Worm (Caenorhabditis elegans) whole organism, midembryonic: Measurements from ENCODE around the gene col-140.

Source experiments
- T22C8.4 ChIP-seq: fragments of 200-800 bp; sonication (Bioruptor generic); IDR thresholded peaks from 2 replicates; pipeline ENCODE4 v1.3.6; 2022; ENCODE audit warnings: missing genetic modification characterization, missing compliant biosample characterization
- cog-1 ChIP-seq: sonication (generic microtip); optimal IDR thresholded peaks from 2 replicates; lab custom pipeline; 2016; ENCODE audit warnings: missing genetic modification characterization, missing compliant biosample characterization
- flt-1 ChIP-seq: fragments of 200-800 bp; sonication (Bioruptor generic); IDR thresholded peaks from 2 replicates; pipeline ENCODE4 v1.3.6; 2022; ENCODE audit warnings: missing genetic modification characterization, missing compliant biosample characterization
- klf-2 ChIP-seq: fragments of 200-800 bp; sonication (Bioruptor generic); conservative IDR thresholded peaks from 2 replicates; pipeline ENCODE4 v1.3.6; 2022; ENCODE audit warnings: missing genetic modification reagents, missing genetic modification characterization, missing compliant biosample characterization
- med-1 ChIP-seq: sonication (generic microtip); optimal IDR thresholded peaks from 2 replicates; lab custom pipeline; 2017; ENCODE audit warnings: missing genetic modification characterization, mild to moderate bottlenecking, missing compliant biosample characterization, antibody characterized with exemption, missing genetic modification reagents; ENCODE audit not compliant: insufficient read depth
- ref-1 ChIP-seq: fragments of 200-800 bp; sonication (Bioruptor generic); conservative IDR thresholded peaks from 2 replicates; pipeline ENCODE4 v1.3.6; 2022; ENCODE audit warnings: missing genetic modification reagents, missing genetic modification characterization, missing compliant biosample characterization
- tab-1 ChIP-seq: fragments of 200-800 bp; sonication (Bioruptor generic); IDR thresholded peaks from 2 replicates; pipeline ENCODE4 v1.3.6; 2022; ENCODE audit warnings: missing genetic modification characterization, missing compliant biosample characterization
- ztf-23 ChIP-seq: fragments of 200-800 bp; sonication (Bioruptor generic); IDR thresholded peaks from 2 replicates; pipeline ENCODE4 v1.3.6; 2022; ENCODE audit warnings: missing genetic modification reagents, missing genetic modification characterization, missing compliant biosample characterization
- ztf-29 ChIP-seq: fragments of 200-800 bp; sonication (Bioruptor generic); IDR thresholded peaks from 2 replicates; pipeline ENCODE4 v1.3.6; 2022; ENCODE audit warnings: missing genetic modification reagents, missing genetic modification characterization, missing compliant biosample characterization

The col-140 gene

ce11 chrV:5820401-5820800, 16.2 kb downstream of the col-140 start:
- TF ChIP-seq klf-2 (GFP tag; lab: Robert Waterston, UW): no peak
- no peak for TF ChIP-seq med-1 (GFP tag; lab: Kevin White, UChicago)
- no peak for TF ChIP-seq T22C8.4

- TF ChIP-seq klf-2 (GFP tag; lab: Robert Waterston, UW) (no peak), flt-1 (no peak), T22C8.4 (no peak), tab-1 (no peak), cog-1 (tag; lab: Kevin White, UChicago) (no peak), ref-1 (GFP tag; lab: Robert Waterston, UW) (no peak), ztf-23 (GFP tag; lab: Robert Waterston, UW) (no peak), med-1 (GFP tag; lab: Kevin White, UChicago) (no peak), ztf-29 (no peak)
Measured at ce11 chrV:5819903-5820302, 16.7 kb downstream of the col-140 start.

- TF ChIP-seq ref-1 (GFP tag; lab: Robert Waterston, UW) (no peak), tab-1 (no peak), cog-1 (tag; lab: Kevin White, UChicago) (no peak), med-1 (GFP tag; lab: Kevin White, UChicago) (no peak), flt-1 (no peak), T22C8.4 (no peak), klf-2 (GFP tag; lab: Robert Waterston, UW) (no peak), ztf-29 (no peak)
Measured at ce11 chrV:5816470-5817061, 20.1 kb downstream of the col-140 start.

ce11 chrV:5813060-5813659, 23.5 kb downstream of the col-140 start, which contains the start of gene ZC250.4:
ZC250.4 (minus strand) TSS chrV:5813137.
- TF ChIP-seq flt-1 (no peak), tab-1 (no peak), ref-1 (GFP tag; lab: Robert Waterston, UW) (no peak), T22C8.4 (no peak), ztf-23 (GFP tag; lab: Robert Waterston, UW) (no peak), med-1 (GFP tag; lab: Kevin White, UChicago) (no peak), ztf-29 (no peak), cog-1 (tag; lab: Kevin White, UChicago) (no peak), klf-2 (GFP tag; lab: Robert Waterston, UW) (no peak)

- TF ChIP-seq ztf-23 (GFP tag; lab: Robert Waterston, UW): no peak
- TF ChIP-seq klf-2 (GFP tag; lab: Robert Waterston, UW): no peak
- TF ChIP-seq ztf-29: no peak
- no peak for TF ChIP-seq cog-1 (tag; lab: Kevin White, UChicago)
- TF ChIP-seq T22C8.4: no peak
- no peak for TF ChIP-seq flt-1
- TF ChIP-seq ref-1 (GFP tag; lab: Robert Waterston, UW): no peak
- no peak for TF ChIP-seq med-1 (GFP tag; lab: Kevin White, UChicago)
- no peak for TF ChIP-seq tab-1
Measured at ce11 chrV:5805467-5805866, 31.2 kb downstream of the col-140 start, which contains the start of gene ZC250.5. ZC250.5 (plus strand) TSS chrV:5805767.

- TF ChIP-seq tab-1: no peak
- no peak for TF ChIP-seq ztf-23 (GFP tag; lab: Robert Waterston, UW)
- TF ChIP-seq ref-1 (GFP tag; lab: Robert Waterston, UW): no peak
Measured at ce11 chrV:5799373-5799772, 37.3 kb downstream of the col-140 start, which contains the start of gene cyn-17. cyn-17 (plus strand) TSS chrV:5799673.

- no peak for TF ChIP-seq ztf-29
- TF ChIP-seq klf-2 (GFP tag; lab: Robert Waterston, UW): no peak
- TF ChIP-seq ref-1 (GFP tag; lab: Robert Waterston, UW): no peak
- TF ChIP-seq cog-1 (tag; lab: Kevin White, UChicago): no peak
Measured at ce11 chrV:5798132-5798531, 38.5 kb downstream of the col-140 start, which contains the start of gene nstp-3. nstp-3 (minus strand) TSS chrV:5798232.

ce11 chrV:5792031-5792430, 44.6 kb downstream of the col-140 start, which contains the start of gene ZC250.2:
ZC250.2 (plus strand) TSS chrV:5792331.
- TF ChIP-seq ztf-23 (GFP tag; lab: Robert Waterston, UW) (no peak), ref-1 (GFP tag; lab: Robert Waterston, UW) (no peak), cog-1 (tag; lab: Kevin White, UChicago) (no peak), klf-2 (GFP tag; lab: Robert Waterston, UW) (no peak), T22C8.4 (no peak), tab-1 (no peak), ztf-29 (no peak), med-1 (GFP tag; lab: Kevin White, UChicago) (no peak), flt-1 (no peak)

- TF ChIP-seq klf-2 (GFP tag; lab: Robert Waterston, UW) (no peak), med-1 (GFP tag; lab: Kevin White, UChicago) (no peak), T22C8.4 (no peak), ztf-23 (GFP tag; lab: Robert Waterston, UW) (peak; percentile 79), cog-1 (tag; lab: Kevin White, UChicago) (peak; percentile 33), flt-1 (no peak; the same call in none of the 2 replicates)
Measured at ce11 chrV:5790497-5791280, 45.9 kb downstream of the col-140 start, which contains the start of the genes nhr-142 and F44E7.9. nhr-142 (minus strand) TSS chrV:5790553. F44E7.9 (plus strand) TSS chrV:5791230.
